ENCODE assay signal across 5 worm cellular contexts in the genomic region with DNA sequence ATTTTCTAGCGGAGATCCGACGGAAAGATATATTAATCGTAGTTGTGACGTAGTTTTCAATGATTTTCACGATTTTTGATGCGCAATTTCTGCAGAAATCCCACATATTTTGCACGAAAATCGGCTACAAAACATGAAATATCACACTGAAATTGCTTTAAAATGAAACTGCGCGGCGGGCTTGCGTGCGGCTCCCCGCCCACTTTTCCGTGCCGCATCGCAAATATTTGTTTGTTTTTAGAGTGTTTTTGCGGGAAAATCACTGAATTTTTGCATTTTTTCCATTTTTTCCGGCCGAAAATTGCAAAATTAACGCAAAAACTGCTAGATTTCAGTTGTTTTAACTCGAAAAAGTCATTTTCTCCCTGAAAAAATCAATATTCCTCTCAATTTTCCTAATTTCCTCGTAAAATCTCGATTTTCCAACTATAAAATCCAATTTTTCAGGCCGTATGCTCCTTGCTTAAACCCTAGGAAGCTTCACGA.
A peak's percentile ranks its signal among the peaks of the same experiment; 100 is the strongest.
TF ChIP-seq lines count a peak whose summit lies in the region.

Y76B12C.6 (plus strand) TSS at position 436 of the 486 bp plus-strand sequence.

TF ChIP-seq in whole organism, L1 larva, 84 proteins besides CTCF, POLR2A, EP300 and RAD21:
- TF ChIP-seq unc-130 (tag; optimal IDR thresholded peaks at IDR 0.05; lab: Kevin White, UChicago) (peak; percentile 47), xbp-1 (tag; optimal IDR thresholded peaks at IDR 0.05; lab: Kevin White, UChicago) (peak; percentile 45), snu-23 (GFP tag; optimal IDR thresholded peaks at IDR 0.05; lab: Kevin White, UChicago) (peak; percentile 42), dpl-1 (GFP tag; optimal IDR thresholded peaks at IDR 0.05; lab: Kevin White, UChicago) (peak in 2 of 3 experiments; percentile 36), nhr-84 (tag; optimal IDR thresholded peaks at IDR 0.05; lab: Kevin White, UChicago) (no peak), efl-1 (optimal IDR thresholded peaks at IDR 0.05; lab: Kevin White, UChicago) (peak; percentile 25 to 33), efl-1 (GFP tag; optimal IDR thresholded peaks at IDR 0.05 in 1 of 2; lab: Kevin White, UChicago) (peak; percentile 37 to 76), hlh-4 (tag; optimal IDR thresholded peaks at IDR 0.05; lab: Kevin White, UChicago) (no peak), ceh-82 (tag; optimal IDR thresholded peaks at IDR 0.05; lab: Kevin White, UChicago) (peak in 1 of 3 experiments; percentile 13), lsy-2 (tag; optimal IDR thresholded peaks at IDR 0.05; lab: Kevin White, UChicago) (peak; percentile 24 to 46), grh-1 (GFP tag; IDR thresholded peaks at IDR 0.05; lab: Robert Waterston, UW) (no peak), ets-5 (GFP tag; IDR thresholded peaks at IDR 0.05; lab: Robert Waterston, UW) (no peak), nhr-11 (tag; optimal IDR thresholded peaks at IDR 0.05; lab: Kevin White, UChicago) (no peak), lin-35 (GFP tag; optimal IDR thresholded peaks at IDR 0.05; lab: Kevin White, UChicago) (peak; percentile 20 to 40), fkh-8 (tag; optimal IDR thresholded peaks at IDR 0.05; lab: Kevin White, UChicago) (peak; percentile 5)
TF ChIP-seq in whole organism, L1 larva: peak in this region for 9.

TF ChIP-seq in whole organism, L3 larva, 47 proteins besides CTCF, POLR2A, EP300 and RAD21 (continues in another document):
- peak; percentile 39 for TF ChIP-seq nfya-1 (tag; optimal IDR thresholded peaks at IDR 0.05; lab: Kevin White, UChicago; ENCODE audit: insufficient read depth)
- no peak for TF ChIP-seq R02D3.7 (tag; optimal IDR thresholded peaks at IDR 0.05; lab: Kevin White, UChicago)
- TF ChIP-seq lin-15B (tag; optimal IDR thresholded peaks at IDR 0.05; lab: Kevin White, UChicago), result peak; percentile 28
- no peak for TF ChIP-seq hmg-11 (tag; optimal IDR thresholded peaks at IDR 0.05; lab: Kevin White, UChicago)
- no peak for TF ChIP-seq nhr-11 (tag; optimal IDR thresholded peaks at IDR 0.05; lab: Kevin White, UChicago)
- no peak for TF ChIP-seq nhr-28 (tag; optimal IDR thresholded peaks at IDR 0.05; lab: Kevin White, UChicago)
- TF ChIP-seq elt-3 (tag; optimal IDR thresholded peaks at IDR 0.05; lab: Kevin White, UChicago), result no peak
- no peak for TF ChIP-seq sea-2 (GFP tag; optimal IDR thresholded peaks at IDR 0.05; lab: Kevin White, UChicago)
- no peak for TF ChIP-seq aly-2 (tag; optimal IDR thresholded peaks at IDR 0.05; lab: Kevin White, UChicago)
- TF ChIP-seq lin-39 (tag; optimal IDR thresholded peaks at IDR 0.05; lab: Kevin White, UChicago), result peak; percentile 42
- no peak for TF ChIP-seq nhr-23 (tag; optimal IDR thresholded peaks at IDR 0.05; lab: Kevin White, UChicago)
- no peak for TF ChIP-seq elt-1 (tag; optimal IDR thresholded peaks at IDR 0.05; lab: Kevin White, UChicago)
- no peak for TF ChIP-seq lsy-12 (tag; optimal IDR thresholded peaks at IDR 0.05; lab: Kevin White, UChicago)
- no peak for TF ChIP-seq nhr-237 (tag; optimal IDR thresholded peaks at IDR 0.05; lab: Kevin White, UChicago)
- peak; percentile 48 for TF ChIP-seq pha-4 (tag; optimal IDR thresholded peaks at IDR 0.05; lab: Kevin White, UChicago)
- TF ChIP-seq nhr-77 (tag; optimal IDR thresholded peaks at IDR 0.05; lab: Kevin White, UChicago), result no peak
- TF ChIP-seq ceh-28 (tag; optimal IDR thresholded peaks at IDR 0.05; lab: Kevin White, UChicago), result no peak
- TF ChIP-seq ztf-11 (tag; optimal IDR thresholded peaks at IDR 0.05; lab: Kevin White, UChicago), result no peak
- TF ChIP-seq daf-12 (tag; optimal IDR thresholded peaks at IDR 0.05; lab: Kevin White, UChicago), result no peak

TF ChIP-seq in whole organism, early embryonic, 17 proteins besides CTCF, POLR2A, EP300 and RAD21:
- TF ChIP-seq ets-7 (tag; optimal IDR thresholded peaks at IDR 0.05; lab: Kevin White, UChicago) (peak; percentile 18), tbx-37 (GFP tag; conservative IDR thresholded peaks at IDR 0.05; lab: Robert Waterston, UW) (0 out of 2 replicates have a peak, but pooled peaks have one; percentile 22), flt-1 (GFP tag; IDR thresholded peaks at IDR 0.05; lab: Robert Waterston, UW) (0 out of 2 replicates have a peak, but pooled peaks have one; percentile 45), ceh-36 (tag; optimal IDR thresholded peaks at IDR 0.05; lab: Kevin White, UChicago) (peak; percentile 41), aly-1 (tag; optimal IDR thresholded peaks at IDR 0.05; lab: Kevin White, UChicago) (peak; percentile 64), hmg-4 (GFP tag; optimal IDR thresholded peaks at IDR 0.05; lab: Kevin White, UChicago) (peak; percentile 57), sea-1 (GFP tag; conservative IDR thresholded peaks at IDR 0.05; lab: Robert Waterston, UW) (0 out of 2 replicates have a peak, but pooled peaks have one; percentile 57), hmbx-1 (tag; optimal IDR thresholded peaks at IDR 0.05; lab: Kevin White, UChicago) (no peak), B0310.2 (tag; optimal IDR thresholded peaks at IDR 0.05; lab: Kevin White, UChicago) (no peak), hnd-1 (tag; optimal IDR thresholded peaks at IDR 0.05; lab: Kevin White, UChicago) (no peak), pes-1 (GFP tag; IDR thresholded peaks at IDR 0.05; lab: Robert Waterston, UW) (peak; percentile 61; the same call in 1 of the 2 replicates), ama-1 (optimal IDR thresholded peaks at IDR 0.05; lab: Kevin White, UChicago) (no peak), tra-4 (tag; optimal IDR thresholded peaks at IDR 0.05; lab: Kevin White, UChicago) (no peak), ceh-13 (GFP tag; optimal IDR thresholded peaks at IDR 0.05; lab: Kevin White, UChicago) (peak; percentile 27), F13C5.2 (tag; optimal IDR thresholded peaks at IDR 0.05; lab: Kevin White, UChicago) (peak; percentile 72), scrt-1 (GFP tag; IDR thresholded peaks at IDR 0.05; lab: Robert Waterston, UW) (peak; percentile 62), tbx-11 (GFP tag; IDR thresholded peaks at IDR 0.05; lab: Robert Waterston, UW) (peak; percentile 71)

TF ChIP-seq in whole organism, midembryonic, 9 proteins besides CTCF, POLR2A, EP300 and RAD21:
- TF ChIP-seq T22C8.4 (GFP tag; IDR thresholded peaks at IDR 0.05; lab: Robert Waterston, UW) (0 out of 2 replicates have a peak, but pooled peaks have one; percentile 6), med-1 (GFP tag; optimal IDR thresholded peaks at IDR 0.05; lab: Kevin White, UChicago; ENCODE audit: insufficient read depth) (peak; percentile 38), cog-1 (tag; optimal IDR thresholded peaks at IDR 0.05; lab: Kevin White, UChicago) (peak; percentile 36), ztf-23 (GFP tag; IDR thresholded peaks at IDR 0.05; lab: Robert Waterston, UW) (peak; percentile 74), ref-1 (GFP tag; conservative IDR thresholded peaks at IDR 0.05; lab: Robert Waterston, UW) (0 out of 2 replicates have a peak, but pooled peaks have one; percentile 33), ztf-29 (GFP tag; IDR thresholded peaks at IDR 0.05; lab: Robert Waterston, UW) (peak; percentile 56; the same call in 1 of the 2 replicates), klf-2 (GFP tag; conservative IDR thresholded peaks at IDR 0.05; lab: Robert Waterston, UW) (0 out of 2 replicates have a peak, but pooled peaks have one; percentile 54), flt-1 (GFP tag; IDR thresholded peaks at IDR 0.05; lab: Robert Waterston, UW) (peak; percentile 79), tab-1 (GFP tag; IDR thresholded peaks at IDR 0.05; lab: Robert Waterston, UW) (peak; percentile 65; the same call in 1 of the 2 replicates)

TF ChIP-seq in whole organism, young adult, 124 proteins besides CTCF, POLR2A, EP300 and RAD21 (continues in another document):
- TF ChIP-seq sea-2 (GFP tag; IDR thresholded peaks at IDR 0.05; lab: Robert Waterston, UW) (no peak), dox-1 (GFP tag; IDR thresholded peaks at IDR 0.05; lab: Robert Waterston, UW) (0 out of 2 replicates have a peak, but pooled peaks have one; percentile 34), F49E8.2 (tag; optimal IDR thresholded peaks at IDR 0.05; lab: Kevin White, UChicago; ENCODE audit: insufficient read depth) (no peak), ceh-100 (GFP tag; IDR thresholded peaks at IDR 0.05; lab: Robert Waterston, UW) (peak; percentile 47), tbx-9 (tag; optimal IDR thresholded peaks at IDR 0.05; lab: Kevin White, UChicago; ENCODE audit: borderline replicate concordance) (no peak), D2030.7 (GFP tag; IDR thresholded peaks at IDR 0.05; lab: Robert Waterston, UW) (no peak; the same call in 1 of the 2 replicates), gei-17 (GFP tag; optimal IDR thresholded peaks at IDR 0.05; lab: Kevin White, UChicago) (no peak), T07F8.4 (tag; optimal IDR thresholded peaks at IDR 0.05; lab: Kevin White, UChicago) (no peak), zim-3 (tag; optimal IDR thresholded peaks at IDR 0.05; lab: Kevin White, UChicago) (no peak), ceh-91 (GFP tag; IDR thresholded peaks at IDR 0.05; lab: Robert Waterston, UW) (no peak), efl-1 (GFP tag; optimal IDR thresholded peaks at IDR 0.05; lab: Kevin White, UChicago) (peak; percentile 55), dpl-1 (GFP tag; optimal IDR thresholded peaks at IDR 0.05; lab: Kevin White, UChicago) (peak; percentile 39), nhr-120 (GFP tag; IDR thresholded peaks at IDR 0.05; lab: Robert Waterston, UW) (no peak), tbp1 (GFP tag; optimal IDR thresholded peaks at IDR 0.05; lab: Kevin White, UChicago) (peak; percentile 9), F57C9.4 (tag; optimal IDR thresholded peaks at IDR 0.05; lab: Kevin White, UChicago) (no peak), madf-8 (GFP tag; conservative IDR thresholded peaks at IDR 0.05; lab: Robert Waterston, UW) (no peak), ztf-28 (GFP tag; IDR thresholded peaks at IDR 0.05; lab: Robert Waterston, UW) (0 out of 2 replicates have a peak, but pooled peaks have one; percentile 34), lin-54 (GFP tag; optimal IDR thresholded peaks at IDR 0.05; lab: Kevin White, UChicago) (peak; percentile 10), nfya-1 (tag; optimal IDR thresholded peaks at IDR 0.05; lab: Kevin White, UChicago; ENCODE audit: borderline replicate concordance, insufficient read depth) (no peak), ceh-40 (GFP tag; IDR thresholded peaks at IDR 0.05; lab: Robert Waterston, UW) (no peak), F37B4.10 (GFP tag; IDR thresholded peaks at IDR 0.05; lab: Robert Waterston, UW) (no peak), chd-7 (tag; optimal IDR thresholded peaks at IDR 0.05; lab: Kevin White, UChicago) (no peak), lsl-1 (GFP tag; optimal IDR thresholded peaks at IDR 0.05; lab: Kevin White, UChicago) (peak; percentile 20), cebp-1 (GFP tag; IDR thresholded peaks at IDR 0.05; lab: Robert Waterston, UW) (no peak), cebp-1 (tag; optimal IDR thresholded peaks at IDR 0.05; lab: Kevin White, UChicago) (peak; percentile 48), F33H1.4 (GFP tag; IDR thresholded peaks at IDR 0.05; lab: Robert Waterston, UW) (0 out of 2 replicates have a peak, but pooled peaks have one; percentile 18), cebp-2 (GFP tag; IDR thresholded peaks at IDR 0.05; lab: Robert Waterston, UW) (no peak), ztf-6 (GFP tag; IDR thresholded peaks at IDR 0.05; lab: Robert Waterston, UW) (no peak), attf-3 (GFP tag; conservative IDR thresholded peaks at IDR 0.05; lab: Robert Waterston, UW) (0 out of 2 replicates have a peak, but pooled peaks have one; percentile 32)

Comparison
In these comparisons a context has a peak if more than half of its experiments do, and no peak if none do; other contexts are left out.
1. Of the 8 proteins assayed by ChIP-seq in both whole organism, young adult and whole organism, L1 larva: peak only in whole organism, young adult: none; only in whole organism, L1 larva: lin-35 and unc-130; in both: dpl-1 and efl-1; in neither: 4.